Worm (Caenorhabditis elegans) whole organism, late embryonic: ENCODE measurements around the gene D1014.2.

Source experiments
- C38D4.7 ChIP-seq: fragments of 200-800 bp; sonication (Bioruptor generic); optimal IDR thresholded peaks from 2 replicates; lab custom pipeline; 2018; ENCODE audit warnings: mild to moderate bottlenecking, missing genetic modification characterization, moderate library complexity, missing compliant biosample characterization
- Y22D7AL.16 ChIP-seq: sonication (generic microtip); optimal IDR thresholded peaks from 2 replicates; lab custom pipeline; 2016; ENCODE audit warnings: missing genetic modification characterization, missing compliant biosample characterization
- ahr-1 ChIP-seq: sonication (generic microtip); optimal IDR thresholded peaks from 2 replicates; lab custom pipeline; 2016; ENCODE audit warnings: missing genetic modification characterization, missing compliant biosample characterization
- ama-1 ChIP-seq: fragments of 150-350 bp; optimal IDR thresholded peaks from 2 replicates; lab custom pipeline; 2014
- ceh-18 ChIP-seq: sonication (generic microtip); optimal IDR thresholded peaks from 2 replicates; lab custom pipeline; 2016; ENCODE audit warnings: missing genetic modification characterization, missing compliant biosample characterization
- ceh-2 ChIP-seq: sonication (generic microtip); optimal IDR thresholded peaks from 2 replicates; lab custom pipeline; 2016; ENCODE audit warnings: missing genotype, missing genetic modification characterization, missing compliant biosample characterization
- ceh-22 ChIP-seq: sonication (generic microtip); optimal IDR thresholded peaks from 2 replicates; lab custom pipeline; 2017; ENCODE audit warnings: missing biosample characterization, missing genetic modification characterization
- ceh-24 ChIP-seq: sonication (generic microtip); optimal IDR thresholded peaks from 2 replicates; lab custom pipeline; 2016; ENCODE audit warnings: mild to moderate bottlenecking, missing genetic modification characterization, missing compliant biosample characterization
- ceh-30 ChIP-seq: fragments of 150-350 bp; optimal IDR thresholded peaks from 2 replicates; lab custom pipeline; 2014; ENCODE audit warnings: missing biosample characterization, missing genetic modification characterization
- ceh-31 ChIP-seq: sonication (generic microtip); optimal IDR thresholded peaks from 2 replicates; lab custom pipeline; 2016; ENCODE audit warnings: missing genetic modification characterization, missing compliant biosample characterization
- ceh-34 ChIP-seq: sonication (generic microtip); optimal IDR thresholded peaks from 2 replicates; lab custom pipeline; 2016; ENCODE audit warnings: mild to moderate bottlenecking, missing genetic modification characterization, missing compliant biosample characterization
- ceh-48 ChIP-seq: sonication (generic microtip); optimal IDR thresholded peaks from 2 replicates; lab custom pipeline; 2016; ENCODE audit warnings: missing genetic modification characterization, inconsistent platforms, missing compliant biosample characterization
- ceh-6 ChIP-seq: fragments of 200-800 bp; sonication (Bioruptor generic); optimal IDR thresholded peaks from 2 replicates; lab custom pipeline; 2018; ENCODE audit warnings: mild to moderate bottlenecking, missing genetic modification characterization, missing compliant biosample characterization
- ceh-9 ChIP-seq: sonication (generic microtip); optimal IDR thresholded peaks from 2 replicates; lab custom pipeline; 2016; ENCODE audit warnings: mild to moderate bottlenecking, missing genetic modification characterization, inconsistent platforms, missing compliant biosample characterization
- che-1 ChIP-seq: sonication (generic microtip); optimal IDR thresholded peaks from 2 replicates; lab custom pipeline; 2016; ENCODE audit warnings: mild to moderate bottlenecking, missing genetic modification characterization, missing compliant biosample characterization
- dmd-4 ChIP-seq: sonication (generic microtip); optimal IDR thresholded peaks from 2 replicates; lab custom pipeline; 2016; ENCODE audit warnings: borderline replicate concordance, missing genetic modification characterization, missing compliant biosample characterization
- elt-2 ChIP-seq: sonication (generic microtip); optimal IDR thresholded peaks from 2 replicates; lab custom pipeline; 2016; ENCODE audit warnings: missing genetic modification reagents, missing genetic modification characterization, missing compliant biosample characterization
- ets-4 ChIP-seq: sonication (generic microtip); optimal IDR thresholded peaks from 2 replicates; lab custom pipeline; 2016; ENCODE audit warnings: missing genetic modification characterization, missing compliant biosample characterization
- fkh-10 ChIP-seq: fragments of 150-350 bp; optimal IDR thresholded peaks from 2 replicates; lab custom pipeline; 2014; ENCODE audit warnings: missing biosample characterization, missing genetic modification reagents, missing genetic modification characterization
- fkh-6 ChIP-seq: sonication (generic microtip); optimal IDR thresholded peaks from 2 replicates; lab custom pipeline; 2016; ENCODE audit warnings: missing genetic modification characterization, missing compliant biosample characterization
- gmeb-2 ChIP-seq: sonication (generic microtip); optimal IDR thresholded peaks from 2 replicates; lab custom pipeline; 2016; ENCODE audit warnings: missing genetic modification characterization, inconsistent platforms, missing compliant biosample characterization
- hlh-13 ChIP-seq: fragments of 200-800 bp; sonication (Bioruptor generic); optimal IDR thresholded peaks from 2 replicates; lab custom pipeline; 2018; ENCODE audit warnings: mild to moderate bottlenecking, missing genetic modification characterization, missing compliant biosample characterization
- hlh-30 ChIP-seq: sonication (generic microtip); optimal IDR thresholded peaks from 2 replicates; lab custom pipeline; 2017; ENCODE audit warnings: antibody characterized with exemption, missing genetic modification characterization, missing compliant biosample characterization; ENCODE audit not compliant: insufficient read depth
- lim-6 ChIP-seq: sonication (generic microtip); optimal IDR thresholded peaks from 2 replicates; lab custom pipeline; 2016; ENCODE audit warnings: missing genetic modification characterization, missing compliant biosample characterization
- mec-3 ChIP-seq: sonication (generic microtip); optimal IDR thresholded peaks from 2 replicates; lab custom pipeline; 2016; ENCODE audit warnings: borderline replicate concordance, missing genetic modification characterization, missing compliant biosample characterization
- nfya-1 ChIP-seq: sonication (generic microtip); optimal IDR thresholded peaks from 2 replicates; lab custom pipeline; 2017; ENCODE audit warnings: missing genetic modification characterization, mild to moderate bottlenecking, missing compliant biosample characterization, antibody characterized with exemption, moderate library complexity
- nhr-11 ChIP-seq: fragments of 150-350 bp; optimal IDR thresholded peaks from 2 replicates; lab custom pipeline; 2014; ENCODE audit warnings: missing biosample characterization, missing genetic modification characterization
- odd-2 ChIP-seq: sonication (generic microtip); optimal IDR thresholded peaks from 2 replicates; lab custom pipeline; 2017; ENCODE audit warnings: antibody characterized with exemption, mild to moderate bottlenecking, missing genetic modification characterization, missing compliant biosample characterization
- pat-9 ChIP-seq: fragments of 200-800 bp; sonication (Bioruptor generic); optimal IDR thresholded peaks from 2 replicates; lab custom pipeline; 2018; ENCODE audit warnings: mild to moderate bottlenecking, missing genetic modification characterization, moderate library complexity, missing compliant biosample characterization
- pax-1 ChIP-seq: fragments of 150-350 bp; optimal IDR thresholded peaks from 2 replicates; lab custom pipeline; 2014; ENCODE audit warnings: missing biosample characterization, missing genetic modification characterization
- pha-2 ChIP-seq: sonication (generic microtip); optimal IDR thresholded peaks from 2 replicates; lab custom pipeline; 2017; ENCODE audit warnings: mild to moderate bottlenecking, missing genetic modification characterization, missing compliant biosample characterization
- pros-1 ChIP-seq: fragments of 150-350 bp; optimal IDR thresholded peaks from 2 replicates; lab custom pipeline; 2014; ENCODE audit warnings: missing biosample characterization, missing genetic modification reagents, missing genetic modification characterization
- ref-2 ChIP-seq: sonication (generic microtip); optimal IDR thresholded peaks from 2 replicates; lab custom pipeline; 2016; ENCODE audit warnings: missing genetic modification characterization, missing compliant biosample characterization
- rnt-1 ChIP-seq: sonication (generic microtip); optimal IDR thresholded peaks from 2 replicates; lab custom pipeline; 2016; ENCODE audit warnings: missing genetic modification characterization, missing compliant biosample characterization
- sdc-2 ChIP-seq: sonication (generic microtip); optimal IDR thresholded peaks from 2 replicates; lab custom pipeline; 2016; ENCODE audit warnings: missing genotype, missing genetic modification characterization, missing compliant biosample characterization
- syd-9 ChIP-seq: sonication (generic microtip); optimal IDR thresholded peaks from 2 replicates; lab custom pipeline; 2016; ENCODE audit warnings: mild to moderate bottlenecking, missing genetic modification characterization, moderate library complexity, missing compliant biosample characterization
- tbx-2 ChIP-seq: sonication (generic microtip); optimal IDR thresholded peaks from 2 replicates; lab custom pipeline; 2016; ENCODE audit warnings: missing genetic modification characterization, missing compliant biosample characterization
- tbx-7 ChIP-seq: sonication (generic microtip); optimal IDR thresholded peaks from 2 replicates; lab custom pipeline; 2016; ENCODE audit warnings: missing genotype, missing genetic modification characterization, missing compliant biosample characterization
- ttx-3 ChIP-seq: sonication (generic microtip); optimal IDR thresholded peaks from 2 replicates; lab custom pipeline; 2016; ENCODE audit warnings: missing genetic modification reagents, missing genetic modification characterization, missing compliant biosample characterization
- unc-42 ChIP-seq: sonication (generic microtip); optimal IDR thresholded peaks from 2 replicates; lab custom pipeline; 2016; ENCODE audit warnings: missing genotype, missing genetic modification characterization, missing compliant biosample characterization
- unc-55 ChIP-seq: sonication (generic microtip); optimal IDR thresholded peaks from 2 replicates; lab custom pipeline; 2017; ENCODE audit warnings: missing biosample characterization, missing genetic modification reagents, missing genetic modification characterization
- unc-86 ChIP-seq: sonication (generic microtip); optimal IDR thresholded peaks from 2 replicates; lab custom pipeline; 2016; ENCODE audit warnings: missing genetic modification characterization, missing compliant biosample characterization
- zip-5 ChIP-seq: sonication (generic microtip); optimal IDR thresholded peaks from 2 replicates; lab custom pipeline; 2016; ENCODE audit warnings: missing genetic modification characterization, missing compliant biosample characterization

D1014.2 gene

ce11 chrV:8130149-8130661, 13.5 kb upstream of the D1014.2 start, which contains the start of gene snap-1:
Gene snap-1, plus strand, starts transcription at chrV:8130611.
- TF ChIP-seq unc-55: peak; percentile 72
- peak; percentile 76 for TF ChIP-seq unc-42
- TF ChIP-seq nfya-1 (tag; lab: Kevin White, UChicago): peak; percentile 26
- no peak for TF ChIP-seq ceh-24 (tag; lab: Kevin White, UChicago)
- TF ChIP-seq ama-1 (lab: Kevin White, UChicago): no peak
- TF ChIP-seq Y22D7AL.16 (tag; lab: Kevin White, UChicago): no peak
- peak; percentile 77 for TF ChIP-seq hlh-30 (tag; lab: Kevin White, UChicago)
- TF ChIP-seq ceh-18 (tag; lab: Kevin White, UChicago): peak; percentile 9
- no peak for TF ChIP-seq ceh-30
- TF ChIP-seq rnt-1 (tag; lab: Kevin White, UChicago): no peak
- peak; percentile 21 for TF ChIP-seq ceh-34 (tag; lab: Kevin White, UChicago)
- no peak for TF ChIP-seq ceh-22 (tag; lab: Kevin White, UChicago)
- peak; percentile 4 for TF ChIP-seq tbx-2 (tag; lab: Kevin White, UChicago)
- TF ChIP-seq che-1 (tag; lab: Kevin White, UChicago): no peak
- no peak for TF ChIP-seq fkh-6 (tag; lab: Kevin White, UChicago)
- TF ChIP-seq sdc-2: no peak
- TF ChIP-seq odd-2: no peak
- TF ChIP-seq gmeb-2 (tag; lab: Kevin White, UChicago): no peak
- no peak for TF ChIP-seq hlh-13 (GFP tag; lab: Kevin White, UChicago)
- no peak for TF ChIP-seq pat-9 (tag; lab: Kevin White, UChicago)
- TF ChIP-seq ceh-31: peak; percentile 41
- no peak for TF ChIP-seq pax-1 (tag; lab: Kevin White, UChicago)
- TF ChIP-seq pros-1 (tag; lab: Kevin White, UChicago): peak; percentile 8
- TF ChIP-seq ttx-3 (tag; lab: Kevin White, UChicago): no peak
- TF ChIP-seq ceh-48 (tag; lab: Kevin White, UChicago): peak; percentile 48
- no peak for TF ChIP-seq C38D4.7 (GFP tag; lab: Kevin White, UChicago)
- TF ChIP-seq zip-5 (tag; lab: Kevin White, UChicago): no peak

ce11 chrV:8130812-8131211, 12.9 kb upstream of the D1014.2 start:
- TF ChIP-seq ceh-2 (tag; lab: Kevin White, UChicago): no peak
- TF ChIP-seq dmd-4 (tag; lab: Kevin White, UChicago): no peak
- no peak for TF ChIP-seq nhr-11 (tag; lab: Kevin White, UChicago)
- no peak for TF ChIP-seq tbx-7 (tag; lab: Kevin White, UChicago)
- TF ChIP-seq unc-86 (tag; lab: Kevin White, UChicago): no peak
- TF ChIP-seq elt-2 (tag; lab: Kevin White, UChicago): no peak
- TF ChIP-seq unc-42: no peak
- TF ChIP-seq, all 69 proteins: peak for 0

- TF ChIP-seq fkh-10 (GFP tag; lab: Kevin White, UChicago) (no peak), ref-2 (tag; lab: Kevin White, UChicago) (no peak), ceh-48 (tag; lab: Kevin White, UChicago) (no peak)
- TF ChIP-seq, all 69 proteins: peak for 0
Observed at ce11 chrV:8131628-8132027, 12.1 kb upstream of the D1014.2 start.

ce11 chrV:8132926-8133325, 10.8 kb upstream of the D1014.2 start, which contains the start of gene D1014.4:
Gene D1014.4, plus strand, starts transcription at chrV:8133226.
- TF ChIP-seq ceh-9 (tag; lab: Kevin White, UChicago) (no peak), tbx-2 (tag; lab: Kevin White, UChicago) (no peak), syd-9 (tag; lab: Kevin White, UChicago) (no peak), fkh-6 (tag; lab: Kevin White, UChicago) (no peak), ceh-6 (GFP tag; lab: Kevin White, UChicago) (no peak), nfya-1 (tag; lab: Kevin White, UChicago) (no peak), lim-6 (tag; lab: Kevin White, UChicago) (no peak), ahr-1 (tag; lab: Kevin White, UChicago) (no peak), mec-3 (no peak), ceh-30 (no peak), che-1 (tag; lab: Kevin White, UChicago) (no peak), pha-2 (tag; lab: Kevin White, UChicago) (no peak), unc-42 (no peak), rnt-1 (tag; lab: Kevin White, UChicago) (no peak), ets-4 (tag; lab: Kevin White, UChicago) (no peak)
